Worm (Caenorhabditis elegans) whole organism, L3 larva: ENCODE results near the gene col-141.

Experiments used
- R02D3.7 ChIP-seq: fragments of 150-350 bp; optimal IDR thresholded peaks from 2 replicates; lab custom pipeline; 2014; ENCODE audit warnings: missing biosample characterization, missing genetic modification characterization
- ZK546.5 ChIP-seq: sonication (generic microtip); optimal IDR thresholded peaks from 2 replicates; lab custom pipeline; 2017; ENCODE audit warnings: missing biosample characterization, missing genetic modification characterization
- aly-2 ChIP-seq: fragments of 150-350 bp; optimal IDR thresholded peaks from 2 replicates; lab custom pipeline; 2014; ENCODE audit warnings: missing biosample characterization, missing genetic modification characterization
- ama-1 ChIP-seq: fragments of 150-350 bp; optimal IDR thresholded peaks from 2 replicates; lab custom pipeline; 2018
- ceh-16 ChIP-seq: sonication (generic microtip); optimal IDR thresholded peaks from 2 replicates; lab custom pipeline; 2017; ENCODE audit warnings: missing biosample characterization, missing genetic modification characterization
- ceh-28 ChIP-seq: fragments of 150-350 bp; optimal IDR thresholded peaks from 2 replicates; lab custom pipeline; 2014; ENCODE audit warnings: missing biosample characterization, missing genetic modification reagents, missing genetic modification characterization
- ceh-82 ChIP-seq: fragments of 150-350 bp; optimal IDR thresholded peaks from 2 replicates; lab custom pipeline; 2014; ENCODE audit warnings: missing biosample characterization, missing genetic modification characterization
- ceh-9 ChIP-seq: sonication (generic microtip); optimal IDR thresholded peaks from 2 replicates; lab custom pipeline; 2018; ENCODE audit warnings: missing biosample characterization, missing genetic modification characterization
- daf-12 ChIP-seq: fragments of 150-350 bp; optimal IDR thresholded peaks from 2 replicates; lab custom pipeline; 2014; ENCODE audit warnings: missing biosample characterization, missing genetic modification reagents, missing genetic modification characterization
- egl-27 ChIP-seq: sonication (generic microtip); optimal IDR thresholded peaks from 4 replicates; lab custom pipeline; 2017; ENCODE audit warnings: missing biosample characterization, missing genetic modification reagents, missing genetic modification characterization
- egl-5 ChIP-seq: fragments of 150-350 bp; optimal IDR thresholded peaks from 2 replicates; lab custom pipeline; 2017; ENCODE audit warnings: missing biosample characterization, missing genetic modification reagents, missing genetic modification characterization, inconsistent platforms
- elt-1 ChIP-seq: fragments of 150-350 bp; optimal IDR thresholded peaks from 2 replicates; lab custom pipeline; 2014; ENCODE audit warnings: missing biosample characterization, missing genetic modification characterization
- elt-2 ChIP-seq: sonication (generic microtip); optimal IDR thresholded peaks from 2 replicates; lab custom pipeline; 2016; ENCODE audit warnings: missing genetic modification reagents, mild to moderate bottlenecking, missing genetic modification characterization, missing compliant biosample characterization
- elt-3 ChIP-seq, 3 experiments: fragments of 150-350 bp in 1 of 3; sonication (generic microtip) in 2 of 3; optimal IDR thresholded peaks; 2 replicates in 2 of 3; 4 replicates in 1 of 3; lab custom pipeline; 2014 to 2017; ENCODE audit warnings: missing biosample characterization in 3 of 3, missing genetic modification characterization in 3 of 3
- eor-1 ChIP-seq, 2 experiments: fragments of 150-350 bp; optimal IDR thresholded peaks; 2 replicates each; lab custom pipeline; 2014 to 2018; ENCODE audit warnings: missing biosample characterization in 2 of 2, missing genetic modification characterization in 2 of 2
- fkh-10 ChIP-seq: sonication (generic microtip); optimal IDR thresholded peaks from 2 replicates; lab custom pipeline; 2017; ENCODE audit warnings: missing biosample characterization, missing genetic modification reagents, missing genetic modification characterization
- fkh-2 ChIP-seq: fragments of 150-350 bp; optimal IDR thresholded peaks from 2 replicates; lab custom pipeline; 2014; ENCODE audit warnings: missing biosample characterization, missing genetic modification reagents, missing genetic modification characterization
- fos-1 ChIP-seq: fragments of 150-350 bp; optimal IDR thresholded peaks from 2 replicates; lab custom pipeline; 2014; ENCODE audit warnings: missing biosample characterization, missing genetic modification characterization
- hmg-11 ChIP-seq: sonication (generic microtip); optimal IDR thresholded peaks from 2 replicates; lab custom pipeline; 2016; ENCODE audit warnings: missing genetic modification characterization, missing compliant biosample characterization
- jun-1 ChIP-seq: fragments of 150-350 bp; optimal IDR thresholded peaks from 2 replicates; lab custom pipeline; 2014; ENCODE audit warnings: missing biosample characterization, missing genetic modification reagents, missing genetic modification characterization
- lin-15B ChIP-seq: fragments of 150-350 bp; optimal IDR thresholded peaks from 2 replicates; lab custom pipeline; 2014; ENCODE audit warnings: missing biosample characterization, missing genetic modification characterization
- lin-39 ChIP-seq: fragments of 150-350 bp; optimal IDR thresholded peaks from 2 replicates; lab custom pipeline; 2018; ENCODE audit warnings: missing biosample characterization, missing genetic modification reagents, missing genetic modification characterization
- lsy-12 ChIP-seq: sonication (generic microtip); optimal IDR thresholded peaks from 2 replicates; lab custom pipeline; 2016; ENCODE audit warnings: mild to moderate bottlenecking, missing genetic modification characterization, missing compliant biosample characterization
- mdl-1 ChIP-seq: fragments of 150-350 bp; optimal IDR thresholded peaks from 2 replicates; lab custom pipeline; 2014; ENCODE audit warnings: missing biosample characterization, missing genetic modification characterization
- mml-1 ChIP-seq: fragments of 150-350 bp; sonication (generic microtip); optimal IDR thresholded peaks from 3 replicates; lab custom pipeline; 2014; ENCODE audit warnings: missing biosample characterization, missing genetic modification characterization
- nfya-1 ChIP-seq: sonication (generic microtip); optimal IDR thresholded peaks from 2 replicates; lab custom pipeline; 2017; ENCODE audit warnings: missing genetic modification characterization, mild to moderate bottlenecking, missing compliant biosample characterization, antibody characterized with exemption, moderate library complexity; ENCODE audit not compliant: insufficient read depth
- nhr-11 ChIP-seq: fragments of 150-350 bp; optimal IDR thresholded peaks from 2 replicates; lab custom pipeline; 2014; ENCODE audit warnings: missing biosample characterization, missing genetic modification characterization
- nhr-12 ChIP-seq: fragments of 150-350 bp; optimal IDR thresholded peaks from 2 replicates; lab custom pipeline; 2014; ENCODE audit warnings: missing biosample characterization, missing genetic modification characterization
- nhr-23 ChIP-seq: fragments of 150-350 bp; optimal IDR thresholded peaks from 2 replicates; lab custom pipeline; 2014; ENCODE audit warnings: missing biosample characterization, missing genetic modification reagents, missing genetic modification characterization
- nhr-237 ChIP-seq: fragments of 150-350 bp; optimal IDR thresholded peaks from 2 replicates; lab custom pipeline; 2014; ENCODE audit warnings: missing biosample characterization, missing genetic modification characterization
- nhr-25 ChIP-seq: sonication (generic microtip); optimal IDR thresholded peaks from 2 replicates; lab custom pipeline; 2017; ENCODE audit warnings: missing biosample characterization, missing genetic modification characterization
- nhr-28 ChIP-seq: fragments of 150-350 bp; optimal IDR thresholded peaks from 2 replicates; lab custom pipeline; 2014; ENCODE audit warnings: missing biosample characterization, missing genetic modification characterization
- nhr-43 ChIP-seq: sonication (generic microtip); optimal IDR thresholded peaks from 2 replicates; lab custom pipeline; 2016; ENCODE audit warnings: mild to moderate bottlenecking, missing genetic modification characterization, missing compliant biosample characterization; ENCODE audit not compliant: poor library complexity, severe bottlenecking
- nhr-67 ChIP-seq: fragments of 150-350 bp; optimal IDR thresholded peaks from 2 replicates; lab custom pipeline; 2014; ENCODE audit warnings: missing biosample characterization, missing genetic modification characterization
- nhr-76 ChIP-seq: fragments of 150-350 bp; sonication (generic microtip); optimal IDR thresholded peaks from 5 replicates; lab custom pipeline; 2014; ENCODE audit warnings: missing biosample characterization, missing genetic modification characterization
- nhr-77 ChIP-seq: fragments of 150-350 bp; optimal IDR thresholded peaks from 2 replicates; lab custom pipeline; 2014; ENCODE audit warnings: missing biosample characterization, missing genetic modification characterization
- pha-4 ChIP-seq: fragments of 150-350 bp; optimal IDR thresholded peaks from 2 replicates; lab custom pipeline; 2014; ENCODE audit warnings: missing biosample characterization, missing genetic modification reagents, missing genetic modification characterization
- pqm-1 ChIP-seq: fragments of 150-350 bp; optimal IDR thresholded peaks from 2 replicates; lab custom pipeline; 2017; ENCODE audit warnings: missing biosample characterization, missing genetic modification characterization, inconsistent platforms
- sea-2 ChIP-seq: fragments of 150-350 bp; sonication (generic microtip); optimal IDR thresholded peaks from 4 replicates; lab custom pipeline; 2014; ENCODE audit warnings: missing biosample characterization, missing genetic modification reagents, missing genetic modification characterization
- skn-1 ChIP-seq: fragments of 150-350 bp; optimal IDR thresholded peaks from 2 replicates; lab custom pipeline; 2014; ENCODE audit warnings: missing biosample characterization, missing genetic modification characterization
- snpc-4 ChIP-seq: fragments of 150-350 bp; optimal IDR thresholded peaks from 2 replicates; lab custom pipeline; 2014; ENCODE audit warnings: missing biosample characterization, missing genetic modification characterization
- tbx-2 ChIP-seq: sonication (generic microtip); optimal IDR thresholded peaks from 2 replicates; lab custom pipeline; 2016; ENCODE audit warnings: mild to moderate bottlenecking, missing genetic modification characterization, missing compliant biosample characterization
- unc-39 ChIP-seq: sonication (generic microtip); optimal IDR thresholded peaks from 4 replicates; lab custom pipeline; 2017; ENCODE audit warnings: missing biosample characterization, missing genetic modification characterization
- unc-62 ChIP-seq: fragments of 150-350 bp; sonication (generic microtip); optimal IDR thresholded peaks from 4 replicates; lab custom pipeline; 2014; ENCODE audit warnings: missing biosample characterization, missing genetic modification reagents, missing genetic modification characterization
- zag-1 ChIP-seq: fragments of 150-350 bp; optimal IDR thresholded peaks from 2 replicates; lab custom pipeline; 2014; ENCODE audit warnings: missing biosample characterization, missing genetic modification characterization
- ztf-11 ChIP-seq: fragments of 150-350 bp; optimal IDR thresholded peaks from 2 replicates; lab custom pipeline; 2014; ENCODE audit warnings: missing biosample characterization, missing genetic modification characterization
- ztf-4 ChIP-seq: fragments of 150-350 bp; optimal IDR thresholded peaks from 2 replicates; lab custom pipeline; 2014; ENCODE audit warnings: missing biosample characterization, missing genetic modification characterization

Gene col-141

DNA sequence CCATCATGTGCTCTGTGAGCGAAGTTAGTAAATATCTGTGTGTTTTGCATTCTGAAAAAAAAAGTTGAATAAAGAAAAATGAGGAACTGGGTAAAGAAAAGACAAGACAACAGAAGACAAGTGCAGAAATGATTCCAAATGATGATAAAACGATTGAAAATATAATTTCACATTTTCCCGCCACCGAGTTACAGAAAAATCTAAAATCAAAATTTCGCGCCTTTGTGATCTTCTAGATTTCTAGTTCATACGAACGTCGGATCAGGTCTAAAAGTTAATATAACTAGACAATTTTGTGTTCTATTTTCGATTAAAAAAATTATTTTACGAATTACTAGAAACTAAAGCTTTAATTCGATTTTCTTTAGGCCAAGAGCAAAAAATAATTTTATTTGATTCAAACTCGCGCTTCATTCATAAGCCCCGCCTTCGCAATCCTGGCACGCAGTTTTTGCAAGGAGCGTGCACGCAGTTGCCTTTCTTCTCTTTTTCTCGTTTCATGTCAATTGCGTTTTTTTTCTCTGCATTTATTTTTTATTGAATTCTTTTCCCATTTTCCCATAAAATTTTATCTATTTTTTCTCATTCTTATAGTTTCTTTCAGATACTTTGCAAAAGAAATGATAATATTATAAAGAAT is 44.5 kb upstream of the col-141 start, which contains the start of the genes spn-4 and spe-39:
Gene spn-4 (minus strand): TSS at position 51 of the 640 bp plus-strand sequence.
Gene spe-39 (plus strand): TSS at position 599 of the 640 bp plus-strand sequence.
- TF ChIP-seq tbx-2 (tag; lab: Kevin White, UChicago) (no peak), sea-2 (GFP tag; lab: Kevin White, UChicago) (no peak), fkh-10 (no peak), ceh-16 (no peak), egl-5 (tag; lab: Kevin White, UChicago) (peak; percentile 7), unc-62 (no peak), ceh-82 (tag; lab: Kevin White, UChicago) (no peak), pqm-1 (peak; percentile 29), nhr-77 (no peak), skn-1 (tag; lab: Kevin White, UChicago) (peak; percentile 53), nhr-237 (tag; lab: Kevin White, UChicago) (no peak), elt-2 (tag; lab: Kevin White, UChicago) (peak; percentile 32), ceh-28 (tag; lab: Kevin White, UChicago) (no peak), ztf-4 (tag; lab: Kevin White, UChicago) (no peak), lsy-12 (peak; percentile 10), pha-4 (tag; lab: Kevin White, UChicago) (no peak), R02D3.7 (peak; percentile 66), ama-1 (no peak), zag-1 (tag; lab: Kevin White, UChicago) (no peak), nhr-76 (peak; percentile 51), elt-1 (tag; lab: Kevin White, UChicago) (peak; percentile 10), mdl-1 (no peak), nhr-67 (tag; lab: Kevin White, UChicago) (peak; percentile 28), eor-1 (tag; optimal IDR thresholded peaks at IDR 0.05; lab: Kevin White, UChicago) (no peak), snpc-4 (peak; percentile 47), ZK546.5 (tag; lab: Kevin White, UChicago) (no peak), nfya-1 (tag; lab: Kevin White, UChicago) (peak; percentile 83), nhr-43 (peak; percentile 77), unc-39 (tag; lab: Kevin White, UChicago) (no peak), mml-1 (tag; lab: Kevin White, UChicago) (no peak), ztf-11 (tag; lab: Kevin White, UChicago) (no peak), hmg-11 (tag; lab: Kevin White, UChicago) (peak; percentile 92), nhr-28 (tag; lab: Kevin White, UChicago) (no peak), nhr-12 (tag; lab: Kevin White, UChicago) (no peak), egl-27 (no peak), lin-15B (peak; percentile 55), jun-1 (no peak), ceh-9 (no peak), nhr-23 (tag; lab: Kevin White, UChicago) (peak; percentile 81), fos-1 (tag; lab: Kevin White, UChicago) (no peak), fkh-2 (tag; lab: Kevin White, UChicago) (no peak), lin-39 (tag; lab: Kevin White, UChicago) (peak; percentile 65), elt-3 (tag; optimal IDR thresholded peaks at IDR 0.05; lab: Kevin White, UChicago) (no peak), nhr-25 (tag; lab: Kevin White, UChicago) (peak; percentile 34), daf-12 (tag; lab: Kevin White, UChicago) (no peak), nhr-11 (tag; lab: Kevin White, UChicago) (no peak), aly-2 (tag; lab: Kevin White, UChicago) (no peak)
